Fruit fly (Drosophila melanogaster) whole organism, embryonic: ENCODE results near the gene rno.

ENCODE experiments used
- Adf1 ChIP-seq: fragments of 200-800 bp; sonication (Bioruptor generic); IDR thresholded peaks from 2 replicates; pipeline ENCODE4 v1.3.6; 2022; ENCODE audit warnings: missing biosample characterization, missing genetic modification characterization
- Atf-2 ChIP-seq: fragments of 200-800 bp; sonication (Bioruptor generic); optimal IDR thresholded peaks from 2 replicates; lab custom pipeline; 2016; ENCODE audit warnings: missing biosample characterization, missing genetic modification characterization
- Awh ChIP-seq: fragments of 200-800 bp; sonication (Bioruptor generic); IDR thresholded peaks from 2 replicates; pipeline ENCODE4, ENCODE4 v1.3.6; 2022; ENCODE audit warnings: missing biosample characterization, missing genetic modification characterization
- Bdp1 ChIP-seq: fragments of 200-800 bp; sonication (Bioruptor generic); optimal IDR thresholded peaks from 3 replicates; lab custom pipeline; 2016; ENCODE audit warnings: missing biosample characterization, missing genetic modification characterization
- CG10147 ChIP-seq: fragments of 200-800 bp; sonication (Bioruptor generic); optimal IDR thresholded peaks from 2 replicates; lab custom pipeline; 2019; ENCODE audit warnings: missing biosample characterization, mild to moderate bottlenecking, missing genetic modification characterization, moderate library complexity
- CG11085 ChIP-seq: fragments of 200-800 bp; sonication (Bioruptor generic); IDR thresholded peaks from 2 replicates; pipeline ENCODE4 v1.3.6; 2022; ENCODE audit warnings: missing biosample characterization, missing genetic modification characterization
- CG11504 ChIP-seq: fragments of 200-800 bp; sonication (Bioruptor generic); optimal IDR thresholded peaks from 3 replicates; lab custom pipeline; 2019; ENCODE audit warnings: missing biosample characterization, mild to moderate bottlenecking, missing genetic modification characterization, moderate library complexity
- CG11560 ChIP-seq: fragments of 200-800 bp; sonication (Bioruptor generic); IDR thresholded peaks from 3 replicates; pipeline ENCODE4 v1.3.6; 2022; ENCODE audit warnings: missing biosample characterization, missing genetic modification characterization
- CG14710 ChIP-seq: fragments of 200-800 bp; sonication (Bioruptor generic); optimal IDR thresholded peaks from 3 replicates; lab custom pipeline; 2019; ENCODE audit warnings: missing biosample characterization, mild to moderate bottlenecking, missing genetic modification characterization, moderate library complexity
- CG15479 ChIP-seq: fragments of 200-800 bp; sonication (Bioruptor generic); optimal IDR thresholded peaks from 3 replicates; lab custom pipeline; 2019; ENCODE audit warnings: missing biosample characterization, mild to moderate bottlenecking, missing genetic modification characterization, moderate library complexity
- CG15514 ChIP-seq: fragments of 200-800 bp; sonication (Bioruptor generic); optimal IDR thresholded peaks from 3 replicates; lab custom pipeline; 2017; ENCODE audit warnings: missing biosample characterization, missing genetic modification characterization, mild to moderate bottlenecking, moderate library complexity, missing genetic modification reagents
- CG16779 ChIP-seq: fragments of 200-800 bp; sonication (Bioruptor generic); IDR thresholded peaks from 2 replicates; pipeline ENCODE4 v1.3.6; 2022; ENCODE audit warnings: missing biosample characterization, missing genetic modification characterization
- CG18599 ChIP-seq: fragments of 200-800 bp; sonication (Bioruptor generic); optimal IDR thresholded peaks from 3 replicates; lab custom pipeline; 2017; ENCODE audit warnings: missing biosample characterization, missing genetic modification characterization, mild to moderate bottlenecking, moderate library complexity, missing genetic modification reagents
- CG30403 ChIP-seq: fragments of 200-800 bp; sonication (Bioruptor generic); optimal IDR thresholded peaks from 3 replicates; lab custom pipeline; 2016; ENCODE audit warnings: missing biosample characterization, missing genetic modification characterization
- CG3995 ChIP-seq: fragments of 200-800 bp; sonication (Bioruptor generic); optimal IDR thresholded peaks from 3 replicates; lab custom pipeline; 2016; ENCODE audit warnings: missing biosample characterization, missing genetic modification characterization
- CG42726 ChIP-seq: fragments of 200-800 bp; sonication (Bioruptor generic); IDR thresholded peaks from 2 replicates; pipeline ENCODE4 v1.3.6; 2022; ENCODE audit warnings: missing biosample characterization, missing genetic modification characterization; ENCODE audit not compliant: partially characterized antibody
- CG4854 ChIP-seq: fragments of 200-800 bp; sonication (Bioruptor generic); optimal IDR thresholded peaks from 2 replicates; lab custom pipeline; 2016; ENCODE audit warnings: missing biosample characterization, missing genetic modification characterization, inconsistent platforms
- CG5953 ChIP-seq: fragments of 200-800 bp; sonication (Bioruptor generic); IDR thresholded peaks from 2 replicates; pipeline ENCODE4 v1.3.6; 2022; ENCODE audit warnings: missing biosample characterization, missing genetic modification characterization
- CG7271 ChIP-seq: fragments of 200-800 bp; sonication (Bioruptor generic); optimal IDR thresholded peaks from 2 replicates; lab custom pipeline; 2018; ENCODE audit warnings: missing biosample characterization, mild to moderate bottlenecking, missing genetic modification characterization, moderate library complexity
- CG7357 ChIP-seq: fragments of 200-800 bp; sonication (Bioruptor generic); IDR thresholded peaks from 3 replicates; pipeline ENCODE4 v1.3.6; 2022; ENCODE audit warnings: missing biosample characterization, missing genetic modification characterization
- CG8290 ChIP-seq, 3 experiments: fragments of 200-800 bp; sonication (Bioruptor generic); optimal IDR thresholded peaks; 2 replicates each; lab custom pipeline; 2016 to 2019; ENCODE audit warnings: missing biosample characterization in 3 of 3, missing genetic modification characterization in 3 of 3, mild to moderate bottlenecking in 2 of 3, moderate library complexity in 1 of 3
- CG8359 ChIP-seq: fragments of 200-800 bp; sonication (Bioruptor generic); optimal IDR thresholded peaks from 2 replicates; lab custom pipeline; 2017; ENCODE audit warnings: missing biosample characterization, mild to moderate bottlenecking, missing genetic modification characterization, borderline replicate concordance
- CG9215 ChIP-seq: fragments of 200-800 bp; sonication (Bioruptor generic); IDR thresholded peaks from 2 replicates; pipeline ENCODE4 v1.3.6; 2022; ENCODE audit warnings: missing biosample characterization, missing genetic modification characterization
- CG9437 ChIP-seq: fragments of 200-800 bp; sonication (Bioruptor generic); optimal IDR thresholded peaks from 2 replicates; lab custom pipeline; 2018; ENCODE audit warnings: missing biosample characterization, mild to moderate bottlenecking, missing genetic modification characterization
- CG9797 ChIP-seq: fragments of 200-800 bp; sonication (Bioruptor generic); optimal IDR thresholded peaks from 3 replicates; lab custom pipeline; 2018; ENCODE audit warnings: missing biosample characterization, mild to moderate bottlenecking, missing genetic modification characterization
- Dref ChIP-seq: fragments of 200-800 bp; sonication (Bioruptor generic); IDR thresholded peaks from 2 replicates; pipeline ENCODE4 v1.3.6; 2022; ENCODE audit warnings: missing biosample characterization, missing genetic modification characterization
- Fer3 ChIP-seq: fragments of 200-800 bp; sonication (Bioruptor generic); optimal IDR thresholded peaks from 2 replicates; lab custom pipeline; 2018; ENCODE audit warnings: missing biosample characterization, mild to moderate bottlenecking, missing genetic modification characterization, moderate library complexity
- HLH3B ChIP-seq: fragments of 200-800 bp; sonication (Bioruptor generic); IDR thresholded peaks from 2 replicates; pipeline ENCODE4 v1.3.6; 2022; ENCODE audit warnings: missing biosample characterization, missing genetic modification characterization
- Lhr ChIP-seq: fragments of 200-800 bp; sonication (Bioruptor generic); optimal IDR thresholded peaks from 3 replicates; lab custom pipeline; 2017; ENCODE audit warnings: mild to moderate bottlenecking, missing biosample characterization, missing genetic modification reagents, missing genetic modification characterization
- Med ChIP-seq: fragments of 200-800 bp; sonication (Bioruptor generic); peaks from one replicate; lab custom pipeline; 2016; ENCODE audit warnings: missing biosample characterization, missing genetic modification characterization, mild to moderate bottlenecking, inconsistent platforms, moderate library complexity
- Side ChIP-seq: fragments of 200-800 bp; sonication (Bioruptor generic); optimal IDR thresholded peaks from 2 replicates; lab custom pipeline; 2016; ENCODE audit warnings: missing biosample characterization, missing genetic modification characterization
- Sin3A ChIP-seq: fragments of >200 bp; optimal IDR thresholded peaks from 2 replicates; lab custom pipeline; 2018
- Sox100B ChIP-seq: fragments of 200-800 bp; sonication (Bioruptor generic); optimal IDR thresholded peaks from 3 replicates; lab custom pipeline; 2018; ENCODE audit warnings: missing biosample characterization, mild to moderate bottlenecking, missing genetic modification characterization
- TFAM ChIP-seq: fragments of 200-800 bp; sonication (Bioruptor generic); optimal IDR thresholded peaks from 2 replicates; lab custom pipeline; 2017; ENCODE audit warnings: missing biosample characterization, missing genetic modification characterization, inconsistent platforms
- Trl ChIP-seq, 3 experiments: fragments of >200 bp in 2 of 3; fragments of 200-800 bp in 1 of 3; sonication (Bioruptor generic) in 1 of 3; optimal IDR thresholded peaks; 2 replicates in 1 of 3; 3 replicates in 2 of 3; lab custom pipeline; 2016 to 2017; ENCODE audit warnings: missing biosample characterization in 1 of 3, missing genetic modification characterization in 1 of 3
- Usf ChIP-seq: fragments of 200-800 bp; sonication (Bioruptor generic); optimal IDR thresholded peaks from 2 replicates; lab custom pipeline; 2017; ENCODE audit warnings: missing genotype, missing biosample characterization, missing genetic modification characterization
- abd-A ChIP-seq: fragments of 200-800 bp; sonication (Bioruptor generic); optimal IDR thresholded peaks from 3 replicates; lab custom pipeline; 2019; ENCODE audit warnings: missing biosample characterization, mild to moderate bottlenecking, missing genetic modification characterization, moderate library complexity
- al ChIP-seq: fragments of 200-800 bp; sonication (Bioruptor generic); IDR thresholded peaks from 2 replicates; pipeline ENCODE4 v1.3.6; 2022; ENCODE audit warnings: missing biosample characterization, missing genetic modification characterization
- aop ChIP-seq: fragments of 200-800 bp; sonication (Bioruptor generic); IDR thresholded peaks from 2 replicates; pipeline ENCODE4 v1.3.6; 2022; ENCODE audit warnings: missing biosample characterization, missing genetic modification characterization
- bigmax ChIP-seq: fragments of 200-800 bp; sonication (Bioruptor generic); optimal IDR thresholded peaks from 2 replicates; lab custom pipeline; 2018; ENCODE audit warnings: missing biosample characterization, mild to moderate bottlenecking, missing genetic modification characterization
- chinmo ChIP-seq: fragments of 200-800 bp; sonication (Bioruptor generic); IDR thresholded peaks from 4 replicates; pipeline ENCODE4 v1.3.6; 2022; ENCODE audit warnings: missing biosample characterization, missing genetic modification characterization; ENCODE audit not compliant: partially characterized antibody
- ewg ChIP-seq: fragments of 200-800 bp; sonication (Bioruptor generic); optimal IDR thresholded peaks from 3 replicates; lab custom pipeline; 2017; ENCODE audit warnings: mild to moderate bottlenecking, missing biosample characterization, missing genetic modification reagents, missing genetic modification characterization
- gsb-n ChIP-seq: fragments of 200-800 bp; sonication (Bioruptor generic); optimal IDR thresholded peaks from 3 replicates; lab custom pipeline; 2018; ENCODE audit warnings: missing biosample characterization, mild to moderate bottlenecking, missing genetic modification characterization
- hkb ChIP-seq, 2 experiments: fragments of 200-800 bp in 1 of 2; fragments of >200 bp in 1 of 2; sonication (Bioruptor generic) in 1 of 2; IDR thresholded peaks in 1 of 2; optimal IDR thresholded peaks in 1 of 2; 2 replicates each; pipeline versions ENCODE4 v1.3.6 to Lab custom; 2017 to 2022; ENCODE audit warnings: missing biosample characterization in 1 of 2, missing genetic modification characterization in 1 of 2
- prd ChIP-seq, 3 experiments: fragments of >200 bp in 2 of 3; fragments of 200-800 bp in 1 of 3; sonication (Bioruptor generic) in 1 of 3; optimal IDR thresholded peaks in 2 of 3; IDR thresholded peaks in 1 of 3; 2 replicates in 2 of 3; 3 replicates in 1 of 3; pipeline versions ENCODE4 v1.3.6 to Lab custom; 2017 to 2022; ENCODE audit warnings: missing biosample characterization in 1 of 3, missing genetic modification characterization in 1 of 3
- ro ChIP-seq: fragments of 200-800 bp; sonication (Bioruptor generic); IDR thresholded peaks from 2 replicates; pipeline ENCODE4 v1.3.6; 2022; ENCODE audit warnings: missing biosample characterization, missing genetic modification characterization
- schlank ChIP-seq: fragments of 200-800 bp; sonication (Bioruptor generic); optimal IDR thresholded peaks from 2 replicates; lab custom pipeline; 2018; ENCODE audit warnings: missing biosample characterization, mild to moderate bottlenecking, missing genetic modification characterization
- seq ChIP-seq: fragments of 200-800 bp; sonication (Bioruptor generic); IDR thresholded peaks from 2 replicates; pipeline ENCODE4 v1.3.6; 2022; ENCODE audit warnings: missing biosample characterization, missing genetic modification characterization
- unpg ChIP-seq: fragments of 200-800 bp; sonication (Bioruptor generic); optimal IDR thresholded peaks from 3 replicates; lab custom pipeline; 2018; ENCODE audit warnings: missing biosample characterization, mild to moderate bottlenecking, missing genetic modification characterization, moderate library complexity

Gene rno

dm6 chr3L:153670-154069 lies 45.9 kb downstream of the rno start (continued):
- TF ChIP-seq CG9215 = no peak
- TF ChIP-seq bigmax = no peak
- TF ChIP-seq schlank (tag; lab: Kevin White, UChicago) = no peak
- no peak for TF ChIP-seq CG10147 (GFP tag; lab: Kevin White, UChicago)
- TF ChIP-seq Fer3 = no peak
- no peak for TF ChIP-seq prd (optimal IDR thresholded peaks at IDR 0.05; lab: Kevin White, UChicago)
- TF ChIP-seq prd (GFP tag; IDR thresholded peaks at IDR 0.05; lab: Robert Waterston, UW) = no peak
- 0 out of 2 replicates have a peak, but pooled peaks have one; percentile 47 for TF ChIP-seq seq (GFP tag; lab: Robert Waterston, UW)
- TF ChIP-seq Trl (optimal IDR thresholded peaks at IDR 0.05; lab: Kevin White, UChicago) = peak in 1 of 2 experiments; percentile 7
- TF ChIP-seq Trl (GFP tag; optimal IDR thresholded peaks at IDR 0.05; lab: Kevin White, UChicago) = no peak
- TF ChIP-seq CG8290 (GFP tag; optimal IDR thresholded peaks at IDR 0.05; lab: Kevin White, UChicago) = no peak
- peak in 1 of 2 experiments; percentile 32 for TF ChIP-seq CG8290 (tag; optimal IDR thresholded peaks at IDR 0.05; lab: Kevin White, UChicago)
- TF ChIP-seq CG11560 (tag; lab: Robert Waterston, UW) = no peak
- TF ChIP-seq CG4854 = no peak
- TF ChIP-seq CG8359 (GFP tag; lab: Kevin White, UChicago) = no peak
- TF ChIP-seq CG7271 = no peak
- peak; percentile 29 for TF ChIP-seq CG18599
- peak; percentile 37 for TF ChIP-seq abd-A
- TF ChIP-seq Med (GFP tag; lab: Kevin White, UChicago) = peak; percentile 67
- TF ChIP-seq CG30403 = no peak
- no peak for TF ChIP-seq Adf1 (GFP tag; lab: Robert Waterston, UW)
- 0 out of 2 replicates have a peak, but pooled peaks have one; percentile 20 for TF ChIP-seq aop (GFP tag; lab: Robert Waterston, UW)
- TF ChIP-seq CG9437 (GFP tag; lab: Kevin White, UChicago) = peak; percentile 43
- no peak for TF ChIP-seq Lhr (GFP tag; lab: Kevin White, UChicago)
- no peak for TF ChIP-seq HLH3B (GFP tag; lab: Robert Waterston, UW)
- no peak for TF ChIP-seq CG16779 (GFP tag; lab: Robert Waterston, UW)
- TF ChIP-seq CG15514 = peak; percentile 6
- no peak for TF ChIP-seq TFAM (GFP tag; lab: Kevin White, UChicago)
- no peak for TF ChIP-seq CG5953 (GFP tag; lab: Robert Waterston, UW)
- TF ChIP-seq CG14710 (tag; lab: Kevin White, UChicago) = no peak
- TF ChIP-seq ewg (GFP tag; lab: Kevin White, UChicago) = peak; percentile 71
- TF ChIP-seq CG11085 (GFP tag; lab: Robert Waterston, UW) = no peak
- TF ChIP-seq Atf-2 = no peak
- TF ChIP-seq Side = no peak
- no peak for TF ChIP-seq CG15479
- 0 out of 4 replicates have a peak, but pooled peaks have one; percentile 35 for TF ChIP-seq chinmo (GFP tag; lab: Robert Waterston, UW)
- TF ChIP-seq Sin3A (lab: Kevin White, UChicago) = no peak
- no peak for TF ChIP-seq al (GFP tag; lab: Robert Waterston, UW)
- no peak for TF ChIP-seq Dref (GFP tag; lab: Robert Waterston, UW)
- TF ChIP-seq Sox100B (GFP tag; lab: Kevin White, UChicago) = no peak
- no peak for TF ChIP-seq CG7357 (GFP tag; lab: Robert Waterston, UW)
- no peak for TF ChIP-seq CG9797
- no peak for TF ChIP-seq Bdp1 (GFP tag; lab: Kevin White, UChicago)
- no peak for TF ChIP-seq Awh (GFP tag; lab: Robert Waterston, UW)
- TF ChIP-seq ro (GFP tag; lab: Robert Waterston, UW) = no peak
- no peak for TF ChIP-seq CG11504
- no peak for TF ChIP-seq gsb-n (tag; lab: Kevin White, UChicago)
- no peak for TF ChIP-seq hkb (optimal IDR thresholded peaks at IDR 0.05; lab: Kevin White, UChicago)
- TF ChIP-seq hkb (GFP tag; IDR thresholded peaks at IDR 0.05; lab: Robert Waterston, UW) = no peak
- no peak for TF ChIP-seq CG3995 (GFP tag; lab: Kevin White, UChicago)
- TF ChIP-seq CG42726 = no peak
- TF ChIP-seq unpg (GFP tag; lab: Kevin White, UChicago) = no peak
- TF ChIP-seq Usf = no peak
